Fruit fly (Drosophila melanogaster): ENCODE results near the gene CG46339.

The CG46339 gene

DNA sequence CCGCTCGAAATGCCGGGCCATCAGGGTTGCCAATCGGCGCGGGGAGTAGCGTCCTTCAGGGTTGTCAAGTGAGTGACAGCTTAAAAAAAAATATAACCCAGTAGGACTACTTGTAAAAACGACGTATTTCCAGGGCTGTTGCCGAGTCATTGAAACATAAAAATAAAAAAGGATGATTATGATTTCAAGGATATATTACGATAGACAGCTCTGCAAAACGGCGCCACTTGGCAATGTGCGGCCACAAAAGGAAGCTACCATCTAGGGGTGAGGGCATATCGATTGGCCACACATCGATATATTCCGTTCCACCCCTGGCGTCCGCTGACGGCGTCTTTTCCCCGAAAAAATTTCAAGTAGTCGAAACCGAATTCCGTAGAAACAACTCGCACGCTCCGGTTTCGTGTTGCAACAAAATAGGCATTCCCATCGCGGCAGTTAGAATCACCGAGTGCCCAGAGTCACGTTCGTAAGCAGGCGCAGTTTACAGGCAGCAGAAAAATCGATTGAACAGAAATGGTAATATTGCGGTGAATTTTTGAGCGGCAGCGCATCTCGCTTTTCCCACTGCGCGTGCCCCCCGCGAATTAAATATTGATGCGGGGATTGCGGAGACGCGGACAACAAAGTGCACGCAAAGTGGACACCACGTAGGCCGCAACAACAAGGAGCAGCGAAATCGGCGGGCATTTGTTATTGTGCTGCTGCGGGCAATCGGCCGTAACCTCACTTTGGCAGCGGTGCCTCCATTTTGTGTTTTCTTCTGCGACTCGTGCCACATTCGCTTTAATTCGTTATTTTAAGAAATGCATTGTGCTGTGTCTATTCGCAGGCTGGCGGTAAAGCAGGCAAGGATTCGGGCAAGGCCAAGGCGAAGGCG is 48.7 kb upstream of the CG46339 start, which contains the start of the genes ball and His2Av (continued):
- peak; percentile 42; the same call in 1 of the 2 replicates for TF ChIP-seq bowl (GFP tag; IDR thresholded peaks at IDR 0.05)
- TF ChIP-seq CG3163 (GFP tag; optimal IDR thresholded peaks at IDR 0.05) = peak; percentile 76
- peak; percentile 77 for TF ChIP-seq CG1602 (GFP tag; optimal IDR thresholded peaks at IDR 0.05)
- TF ChIP-seq CG10209 (GFP tag; optimal IDR thresholded peaks at IDR 0.05) = peak; percentile 77
- TF ChIP-seq H15 (GFP tag; IDR thresholded peaks at IDR 0.05) = peak; percentile 83
- TF ChIP-seq CG13424 (tag; optimal IDR thresholded peaks at IDR 0.05) = peak; percentile 78
- TF ChIP-seq Taf1 (GFP tag; IDR thresholded peaks at IDR 0.05) = peak; percentile 71
- TF ChIP-seq Bteb2 (GFP tag; optimal IDR thresholded peaks at IDR 0.05) = peak; percentile 82
- TF ChIP-seq cato (GFP tag; optimal IDR thresholded peaks at IDR 0.05; ENCODE audit: borderline replicate concordance) = peak; percentile 47
- TF ChIP-seq slou (GFP tag; optimal IDR thresholded peaks at IDR 0.05) = peak; percentile 59
- peak; percentile 91 for TF ChIP-seq bab2 (GFP tag; optimal IDR thresholded peaks at IDR 0.05)
- peak; percentile 60 for TF ChIP-seq CG17612 (GFP tag; IDR thresholded peaks at IDR 0.05)
- peak; percentile 81 to 89 for TF ChIP-seq Pdp1 (GFP tag; optimal IDR thresholded peaks at IDR 0.05)
- TF ChIP-seq CG3995 (GFP tag; optimal IDR thresholded peaks at IDR 0.05) = peak; percentile 68
- TF ChIP-seq hb (GFP tag; IDR thresholded peaks at IDR 0.05; ENCODE audit: partially characterized antibody) = peak; percentile 89
- peak; percentile 86 for TF ChIP-seq Doc3 (GFP tag; IDR thresholded peaks at IDR 0.05; ENCODE audit: partially characterized antibody)
- TF ChIP-seq CG10366 (GFP tag; IDR thresholded peaks at IDR 0.05) = peak; percentile 74
- TF ChIP-seq Abd-B (GFP tag; optimal IDR thresholded peaks at IDR 0.05) = peak; percentile 66
- TF ChIP-seq stwl (tag; optimal IDR thresholded peaks at IDR 0.05) = peak; percentile 84
- TF ChIP-seq her (GFP tag; optimal IDR thresholded peaks at IDR 0.05) = peak; percentile 83
- peak; percentile 65 for TF ChIP-seq fd3F (GFP tag; optimal IDR thresholded peaks at IDR 0.05)
- peak; percentile 82 for TF ChIP-seq CG12744 (GFP tag; optimal IDR thresholded peaks at IDR 0.05)
- peak; percentile 83 for TF ChIP-seq unpg (GFP tag; optimal IDR thresholded peaks at IDR 0.05)
- peak; percentile 86 for TF ChIP-seq ewg (GFP tag; optimal IDR thresholded peaks at IDR 0.05)
- TF ChIP-seq fd96Cb (tag; optimal IDR thresholded peaks at IDR 0.05) = peak; percentile 53
- TF ChIP-seq CG33557 (GFP tag; optimal IDR thresholded peaks at IDR 0.05) = peak; percentile 59
- TF ChIP-seq sob (GFP tag; IDR thresholded peaks at IDR 0.05) = peak; percentile 81
- TF ChIP-seq Lhr (GFP tag; optimal IDR thresholded peaks at IDR 0.05) = peak; percentile 88
- peak; percentile 74 for TF ChIP-seq CG12769 (tag; optimal IDR thresholded peaks at IDR 0.05)
- peak; percentile 53 for TF ChIP-seq CG1529 (GFP tag; optimal IDR thresholded peaks at IDR 0.05)
- peak; percentile 84 for TF ChIP-seq wdn (GFP tag; IDR thresholded peaks at IDR 0.05)
- peak; percentile 81; the same call in 2 of the 3 replicates for TF ChIP-seq zfh1 (GFP tag; IDR thresholded peaks at IDR 0.05)
- TF ChIP-seq HmgZ (tag; optimal IDR thresholded peaks at IDR 0.05) = peak; percentile 90
- peak; percentile 93 for TF ChIP-seq CG16813 (GFP tag; IDR thresholded peaks at IDR 0.05; ENCODE audit: partially characterized antibody)
- peak; percentile 99 for TF ChIP-seq Sry-δ (GFP tag; optimal IDR thresholded peaks at IDR 0.05)
- TF ChIP-seq CG3726 (GFP tag; IDR thresholded peaks at IDR 0.05) = peak; percentile 63; the same call in 1 of the 3 replicates
- TF ChIP-seq dpn (GFP tag; optimal IDR thresholded peaks at IDR 0.05) = peak; percentile 84 to 90
- peak; percentile 54 for TF ChIP-seq CG4360 (GFP tag; IDR thresholded peaks at IDR 0.05)
- TF ChIP-seq Poxn (GFP tag; IDR thresholded peaks at IDR 0.05) = peak; percentile 16; the same call in 1 of the 2 replicates
- TF ChIP-seq Bgb (GFP tag; IDR thresholded peaks at IDR 0.05; ENCODE audit: partially characterized antibody) = peak; percentile 94
- TF ChIP-seq Kr (GFP tag; optimal IDR thresholded peaks at IDR 0.05) = no peak
- TF ChIP-seq CG6254 (GFP tag; optimal IDR thresholded peaks at IDR 0.05) = peak; percentile 58
- peak; percentile 45 for TF ChIP-seq CG30020 (tag; optimal IDR thresholded peaks at IDR 0.05)
- TF ChIP-seq CG12219 (GFP tag; optimal IDR thresholded peaks at IDR 0.05) = peak; percentile 63
- peak; percentile 75 for TF ChIP-seq scrt (GFP tag; optimal IDR thresholded peaks at IDR 0.05)
- TF ChIP-seq schlank (tag; optimal IDR thresholded peaks at IDR 0.05) = peak; percentile 55
- peak; percentile 87 for TF ChIP-seq tin (GFP tag; optimal IDR thresholded peaks at IDR 0.05)
- peak; percentile 74 for TF ChIP-seq CG10462 (GFP tag; optimal IDR thresholded peaks at IDR 0.05)
